Fruit fly (Drosophila melanogaster): ENCODE results near the gene betaTub85D.

Gene betaTub85D

dm6 chr3R:9370413-9370812 is 39.7 kb downstream of the betaTub85D start (continued):
- no peak for TF ChIP-seq HLHmδ (GFP tag; optimal IDR thresholded peaks at IDR 0.05)
- TF ChIP-seq CG11093 (GFP tag; IDR thresholded peaks at IDR 0.05), result no peak
- TF ChIP-seq CG15073 (GFP tag; optimal IDR thresholded peaks at IDR 0.05), result no peak
- TF ChIP-seq CG12659 (GFP tag; optimal IDR thresholded peaks at IDR 0.05), result peak; percentile 46
- peak; percentile 58; the same call in 1 of the 3 replicates for TF ChIP-seq CG11695 (GFP tag; IDR thresholded peaks at IDR 0.05)
- no peak for TF ChIP-seq cato (GFP tag; optimal IDR thresholded peaks at IDR 0.05; ENCODE audit: borderline replicate concordance)
- TF ChIP-seq Abd-B (GFP tag; optimal IDR thresholded peaks at IDR 0.05), result no peak
- no peak for TF ChIP-seq CG31388 (GFP tag; optimal IDR thresholded peaks at IDR 0.05)
- no peak for TF ChIP-seq Fer2 (tag; optimal IDR thresholded peaks at IDR 0.05)
- TF ChIP-seq Meics (GFP tag; optimal IDR thresholded peaks at IDR 0.05), result peak; percentile 76
- peak; percentile 52 for TF ChIP-seq cwo (GFP tag; optimal IDR thresholded peaks at IDR 0.05)
- no peak for TF ChIP-seq CG13123 (GFP tag; optimal IDR thresholded peaks at IDR 0.05)
- peak; percentile 3 for TF ChIP-seq tin (GFP tag; optimal IDR thresholded peaks at IDR 0.05)
- TF ChIP-seq CG11456 (GFP tag; IDR thresholded peaks at IDR 0.05), result no peak
- peak; percentile 44; the same call in 1 of the 2 replicates for TF ChIP-seq Drgx (GFP tag; IDR thresholded peaks at IDR 0.05)
- no peak for TF ChIP-seq TFAM (GFP tag; optimal IDR thresholded peaks at IDR 0.05)
- no peak for TF ChIP-seq Sry-β (GFP tag; optimal IDR thresholded peaks at IDR 0.05)
- no peak for TF ChIP-seq tx (GFP tag; optimal IDR thresholded peaks at IDR 0.05)
- TF ChIP-seq CrebB (tag; optimal IDR thresholded peaks at IDR 0.05), result no peak
- TF ChIP-seq nerfin-2 (GFP tag; IDR thresholded peaks at IDR 0.05; ENCODE audit: partially characterized antibody), result no peak
- no peak for TF ChIP-seq Scr (GFP tag; IDR thresholded peaks at IDR 0.05; ENCODE audit: partially characterized antibody)
- TF ChIP-seq crp (GFP tag; optimal IDR thresholded peaks at IDR 0.05), result no peak
- no peak for TF ChIP-seq CG3726 (GFP tag; IDR thresholded peaks at IDR 0.05)
- peak; percentile 48 for TF ChIP-seq CG7786 (GFP tag; optimal IDR thresholded peaks at IDR 0.05)
- peak; percentile 65 for TF ChIP-seq fd3F (GFP tag; optimal IDR thresholded peaks at IDR 0.05)
- TF ChIP-seq CG10565 (GFP tag; optimal IDR thresholded peaks at IDR 0.05), result no peak
- peak; percentile 53 for TF ChIP-seq CG13624 (GFP tag; optimal IDR thresholded peaks at IDR 0.05)
- TF ChIP-seq HLH4C (GFP tag; IDR thresholded peaks at IDR 0.05; ENCODE audit: partially characterized antibody), result no peak
- no peak for TF ChIP-seq hkb (optimal IDR thresholded peaks at IDR 0.05)
- peak; percentile 74 for TF ChIP-seq hkb (GFP tag; IDR thresholded peaks at IDR 0.05)
- 0 out of 2 replicates have a peak, but pooled peaks have one; percentile 19 for TF ChIP-seq CG6272 (GFP tag; IDR thresholded peaks at IDR 0.05)
- peak; percentile 72 for TF ChIP-seq Fer1 (GFP tag; optimal IDR thresholded peaks at IDR 0.05)
- peak; percentile 25 for TF ChIP-seq pum (GFP tag; optimal IDR thresholded peaks at IDR 0.05)
- TF ChIP-seq mld (GFP tag; IDR thresholded peaks at IDR 0.05; ENCODE audit: partially characterized antibody), result no peak
- peak; percentile 75 for TF ChIP-seq CG2678 (tag; optimal IDR thresholded peaks at IDR 0.05)
- TF ChIP-seq klu (GFP tag; IDR thresholded peaks at IDR 0.05), result no peak
- TF ChIP-seq CG3847 (GFP tag; IDR thresholded peaks at IDR 0.05), result no peak; the same call in 1 of the 2 replicates
- peak; percentile 70 for TF ChIP-seq CG13424 (tag; optimal IDR thresholded peaks at IDR 0.05)
- TF ChIP-seq CG31224 (GFP tag; IDR thresholded peaks at IDR 0.05), result peak; percentile 43; the same call in 1 of the 2 replicates
- TF ChIP-seq CG6254 (GFP tag; optimal IDR thresholded peaks at IDR 0.05), result no peak
- no peak for TF ChIP-seq en (GFP tag; optimal IDR thresholded peaks at IDR 0.05)
- TF ChIP-seq CG10431 (GFP tag; optimal IDR thresholded peaks at IDR 0.05), result no peak
- TF ChIP-seq fd96Cb (tag; optimal IDR thresholded peaks at IDR 0.05), result peak; percentile 40
- TF ChIP-seq MESR4 (GFP tag; optimal IDR thresholded peaks at IDR 0.05), result no peak
- no peak for TF ChIP-seq Dip2 (GFP tag; IDR thresholded peaks at IDR 0.05)
- no peak for TF ChIP-seq CG2116 (GFP tag; optimal IDR thresholded peaks at IDR 0.05)
- TF ChIP-seq bcd (GFP tag; optimal IDR thresholded peaks at IDR 0.05), result peak; percentile 37
- no peak for TF ChIP-seq trh (GFP tag; optimal IDR thresholded peaks at IDR 0.05)
- TF ChIP-seq Opbp (GFP tag; IDR thresholded peaks at IDR 0.05; ENCODE audit: partially characterized antibody), result no peak
- TF ChIP-seq Spps (tag; optimal IDR thresholded peaks at IDR 0.05), result no peak

Data from whole organism, embryonic.